Worm (Caenorhabditis elegans): ENCODE results near the gene srg-41.

Gene srg-41

ce11 chrV:11196631-11197258 is 35.1 kb upstream of the srg-41 start:
- no peak for TF ChIP-seq nhr-12 (tag; optimal IDR thresholded peaks at IDR 0.05)

DNA sequence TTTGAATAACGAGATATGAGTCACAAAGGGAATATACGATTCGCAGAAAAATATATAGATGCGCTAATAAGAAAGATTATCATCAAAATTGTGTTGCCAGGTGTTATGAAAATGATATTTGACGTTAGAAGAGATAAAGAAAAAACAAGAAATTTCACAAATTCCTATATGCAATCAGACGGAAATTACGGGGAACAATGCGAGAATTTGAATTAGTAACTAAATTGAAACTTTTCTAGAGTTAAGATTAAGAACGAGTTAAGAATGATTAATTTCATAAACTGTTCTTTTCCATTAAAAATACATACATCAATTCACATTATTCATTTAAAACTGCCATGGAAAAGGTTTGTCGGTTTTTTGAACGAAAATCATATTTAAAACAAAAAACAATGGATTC is 34.4 kb upstream of the srg-41 start, which contains the start of gene clc-6:
Gene clc-6, minus strand, starts transcription at position 101 of the 400 bp plus-strand sequence.
- TF ChIP-seq ceh-43 (GFP tag; optimal IDR thresholded peaks at IDR 0.05), result no peak
- TF ChIP-seq hlh-1 (tag; optimal IDR thresholded peaks at IDR 0.05), result no peak
- TF ChIP-seq blmp-1 (tag; optimal IDR thresholded peaks at IDR 0.05), result no peak
- TF ChIP-seq nhr-76 (tag; optimal IDR thresholded peaks at IDR 0.05), result no peak
- TF ChIP-seq elt-1 (tag; optimal IDR thresholded peaks at IDR 0.05; ENCODE audit: borderline replicate concordance, insufficient read depth), result no peak
- no peak for TF ChIP-seq sptf-1 (tag; optimal IDR thresholded peaks at IDR 0.05)
- TF ChIP-seq pha-4 (tag; optimal IDR thresholded peaks at IDR 0.05), result no peak
- TF ChIP-seq mep-1 (tag; optimal IDR thresholded peaks at IDR 0.05), result no peak
- no peak for TF ChIP-seq elt-3 (tag; optimal IDR thresholded peaks at IDR 0.05)
- no peak for TF ChIP-seq M03D4.4 (tag; optimal IDR thresholded peaks at IDR 0.05)
- no peak for TF ChIP-seq unc-39 (tag; optimal IDR thresholded peaks at IDR 0.05)
- TF ChIP-seq bed-3 (GFP tag; optimal IDR thresholded peaks at IDR 0.05), result no peak
- no peak for TF ChIP-seq ham-2 (GFP tag; optimal IDR thresholded peaks at IDR 0.05)
- no peak for TF ChIP-seq ces-1 (GFP tag; optimal IDR thresholded peaks at IDR 0.05)
- TF ChIP-seq lin-32 (GFP tag; optimal IDR thresholded peaks at IDR 0.05), result no peak
- TF ChIP-seq drap-1 (GFP tag; optimal IDR thresholded peaks at IDR 0.05), result no peak
- no peak for TF ChIP-seq mls-2 (tag; optimal IDR thresholded peaks at IDR 0.05)
- TF ChIP-seq ceh-83 (GFP tag; optimal IDR thresholded peaks at IDR 0.05), result no peak
- TF ChIP-seq ceh-39 (tag; optimal IDR thresholded peaks at IDR 0.05), result no peak

- no peak for TF ChIP-seq unc-39 (tag; optimal IDR thresholded peaks at IDR 0.05)
Measured at ce11 chrV:11190983-11191382, 29.3 kb upstream of the srg-41 start, which contains the start of gene lgc-49. TSS of gene lgc-49 (plus strand) at chrV:11191283.

ce11 chrV:11182925-11183324 is 21.2 kb upstream of the srg-41 start, which contains the start of gene cnc-10:
TSS of gene cnc-10 (plus strand) at chrV:11183225.
- TF ChIP-seq snpc-4 (tag; optimal IDR thresholded peaks at IDR 0.05) (no peak), sem-2 (GFP tag; optimal IDR thresholded peaks at IDR 0.05) (no peak), lin-13 (tag; optimal IDR thresholded peaks at IDR 0.05) (no peak), nhr-237 (tag; optimal IDR thresholded peaks at IDR 0.05) (no peak), pha-4 (tag; optimal IDR thresholded peaks at IDR 0.05) (no peak), unc-62 (GFP tag; optimal IDR thresholded peaks at IDR 0.05) (no peak), mls-2 (tag; optimal IDR thresholded peaks at IDR 0.05) (no peak), nhr-12 (tag; optimal IDR thresholded peaks at IDR 0.05) (no peak), ham-2 (GFP tag; optimal IDR thresholded peaks at IDR 0.05) (no peak), nhr-76 (tag; optimal IDR thresholded peaks at IDR 0.05) (no peak)

ce11 chrV:11180951-11181350 is 19.3 kb upstream of the srg-41 start:
- TF ChIP-seq nhr-12 (tag; optimal IDR thresholded peaks at IDR 0.05) (no peak), lsy-2 (tag; optimal IDR thresholded peaks at IDR 0.05) (no peak)

ce11 chrV:11177577-11177976 is 15.9 kb upstream of the srg-41 start, which contains the start of gene gpa-1:
TSS of gene gpa-1 (minus strand) at chrV:11177677.
- TF ChIP-seq ceh-39 (tag; optimal IDR thresholded peaks at IDR 0.05) (no peak), unc-120 (tag; optimal IDR thresholded peaks at IDR 0.05; ENCODE audit: poor library complexity, severe bottlenecking) (no peak), snpc-4 (tag; optimal IDR thresholded peaks at IDR 0.05) (no peak), ham-2 (GFP tag; optimal IDR thresholded peaks at IDR 0.05) (no peak), cnd-1 (tag; optimal IDR thresholded peaks at IDR 0.05) (no peak), nhr-2 (tag; optimal IDR thresholded peaks at IDR 0.05) (no peak), elt-1 (tag; optimal IDR thresholded peaks at IDR 0.05; ENCODE audit: borderline replicate concordance, insufficient read depth) (no peak), ztf-11 (tag; optimal IDR thresholded peaks at IDR 0.05) (no peak), blmp-1 (tag; optimal IDR thresholded peaks at IDR 0.05) (no peak), unc-39 (tag; optimal IDR thresholded peaks at IDR 0.05) (no peak), ces-1 (GFP tag; optimal IDR thresholded peaks at IDR 0.05) (no peak), unc-62 (GFP tag; optimal IDR thresholded peaks at IDR 0.05) (no peak), drap-1 (GFP tag; optimal IDR thresholded peaks at IDR 0.05) (no peak), hlh-1 (tag; optimal IDR thresholded peaks at IDR 0.05) (no peak), ceh-43 (GFP tag; optimal IDR thresholded peaks at IDR 0.05) (no peak), zip-8 (tag; optimal IDR thresholded peaks at IDR 0.05) (no peak), nhr-76 (tag; optimal IDR thresholded peaks at IDR 0.05) (no peak), elt-3 (tag; optimal IDR thresholded peaks at IDR 0.05) (no peak), tbx-8 (GFP tag; optimal IDR thresholded peaks at IDR 0.05) (no peak)
